Fruit fly (Drosophila melanogaster) whole organism, embryonic: Measurements from ENCODE around the gene CG31551.
A peak's percentile ranks its signal among the peaks of the same experiment; 100 is the strongest.

ENCODE experiments used
- Ada2b ChIP-seq: fragments of 200-800 bp; sonication (Bioruptor generic); IDR thresholded peaks from 2 replicates; pipeline ENCODE4 v1.3.6; 2022; ENCODE audit warnings: missing biosample characterization, missing genetic modification characterization
- CG10274 ChIP-seq: fragments of 200-800 bp; sonication (Bioruptor generic); optimal IDR thresholded peaks from 3 replicates; lab custom pipeline; 2017; ENCODE audit warnings: missing biosample characterization, mild to moderate bottlenecking, missing genetic modification characterization
- CG12236 ChIP-seq: fragments of 200-800 bp; sonication (Bioruptor generic); optimal IDR thresholded peaks from 2 replicates; lab custom pipeline; 2016; ENCODE audit warnings: missing biosample characterization, missing genetic modification characterization
- CG12659 ChIP-seq: fragments of 200-800 bp; sonication (Bioruptor generic); optimal IDR thresholded peaks from 3 replicates; lab custom pipeline; 2017; ENCODE audit warnings: mild to moderate bottlenecking, missing biosample characterization, missing genetic modification reagents, missing genetic modification characterization
- CG12942 ChIP-seq: fragments of 200-800 bp; sonication (Bioruptor generic); optimal IDR thresholded peaks from 3 replicates; lab custom pipeline; 2016; ENCODE audit warnings: missing biosample characterization, missing genetic modification characterization
- CG13287 ChIP-seq: fragments of 200-800 bp; sonication (Bioruptor generic); IDR thresholded peaks from 2 replicates; pipeline ENCODE4 v1.3.6; 2022; ENCODE audit warnings: missing biosample characterization, missing genetic modification characterization; ENCODE audit not compliant: partially characterized antibody
- CG13894 ChIP-seq: fragments of 200-800 bp; sonication (Bioruptor generic); optimal IDR thresholded peaks from 3 replicates; lab custom pipeline; 2018; ENCODE audit warnings: missing biosample characterization, mild to moderate bottlenecking, missing genetic modification characterization, moderate library complexity
- CG15514 ChIP-seq: fragments of 200-800 bp; sonication (Bioruptor generic); optimal IDR thresholded peaks from 3 replicates; lab custom pipeline; 2017; ENCODE audit warnings: missing biosample characterization, missing genetic modification characterization, mild to moderate bottlenecking, moderate library complexity, missing genetic modification reagents
- CG15696 ChIP-seq: fragments of 200-800 bp; sonication (Bioruptor generic); optimal IDR thresholded peaks from 2 replicates; lab custom pipeline; 2019; ENCODE audit warnings: missing biosample characterization, mild to moderate bottlenecking, missing genetic modification characterization, moderate library complexity
- CG17361 ChIP-seq: fragments of 200-800 bp; sonication (Bioruptor generic); IDR thresholded peaks from 3 replicates; pipeline ENCODE4 v1.3.6; 2022; ENCODE audit warnings: missing biosample characterization, missing genetic modification characterization
- CG17385 ChIP-seq: fragments of 200-800 bp; sonication (Bioruptor generic); optimal IDR thresholded peaks from 3 replicates; lab custom pipeline; 2018; ENCODE audit warnings: missing biosample characterization, mild to moderate bottlenecking, missing genetic modification characterization
- CG18262 ChIP-seq: fragments of 200-800 bp; optimal IDR thresholded peaks from 3 replicates; lab custom pipeline; 2019; ENCODE audit warnings: missing biosample characterization, mild to moderate bottlenecking, missing genetic modification characterization, moderate library complexity
- CG2129 ChIP-seq: fragments of 200-800 bp; sonication (Bioruptor generic); IDR thresholded peaks from 2 replicates; pipeline ENCODE4 v1.3.6; 2022; ENCODE audit warnings: missing biosample characterization, missing genetic modification characterization; ENCODE audit not compliant: partially characterized antibody
- CG30403 ChIP-seq: fragments of 200-800 bp; sonication (Bioruptor generic); optimal IDR thresholded peaks from 3 replicates; lab custom pipeline; 2016; ENCODE audit warnings: missing biosample characterization, missing genetic modification characterization
- CG3995 ChIP-seq: fragments of 200-800 bp; sonication (Bioruptor generic); optimal IDR thresholded peaks from 3 replicates; lab custom pipeline; 2016; ENCODE audit warnings: missing biosample characterization, missing genetic modification characterization
- CG43689 ChIP-seq: fragments of 200-800 bp; sonication (Bioruptor generic); IDR thresholded peaks from 2 replicates; pipeline ENCODE4 v1.3.6; 2022; ENCODE audit warnings: missing biosample characterization, missing genetic modification characterization
- CG4730 ChIP-seq: fragments of 200-800 bp; sonication (Bioruptor generic); IDR thresholded peaks from 2 replicates; pipeline ENCODE4 v1.3.6; 2022; ENCODE audit warnings: missing biosample characterization, missing genetic modification characterization
- CG4820 ChIP-seq: fragments of 200-800 bp; sonication (Bioruptor generic); optimal IDR thresholded peaks from 3 replicates; lab custom pipeline; 2016; ENCODE audit warnings: missing biosample characterization, missing genetic modification characterization
- CG6272 ChIP-seq: fragments of 200-800 bp; sonication (Bioruptor generic); IDR thresholded peaks from 2 replicates; pipeline ENCODE4 v1.3.6; 2022; ENCODE audit warnings: missing biosample characterization, missing genetic modification characterization
- CG6689 ChIP-seq: fragments of 200-800 bp; sonication (Bioruptor generic); IDR thresholded peaks from 2 replicates; pipeline ENCODE4 v1.3.6; 2022; ENCODE audit warnings: missing biosample characterization, missing genetic modification characterization
- CG7556 ChIP-seq: fragments of 200-800 bp; sonication (Bioruptor generic); optimal IDR thresholded peaks from 2 replicates; lab custom pipeline; 2017; ENCODE audit warnings: missing biosample characterization, mild to moderate bottlenecking, missing genetic modification characterization
- CG7745 ChIP-seq: fragments of 200-800 bp; sonication (Bioruptor generic); optimal IDR thresholded peaks from 2 replicates; lab custom pipeline; 2018; ENCODE audit warnings: missing biosample characterization, mild to moderate bottlenecking, missing genetic modification characterization, moderate library complexity
- CG8290 ChIP-seq, 3 experiments: fragments of 200-800 bp; sonication (Bioruptor generic); optimal IDR thresholded peaks; 2 replicates each; lab custom pipeline; 2016 to 2019; ENCODE audit warnings: missing biosample characterization in 3 of 3, missing genetic modification characterization in 3 of 3, mild to moderate bottlenecking in 2 of 3, moderate library complexity in 1 of 3
- CHES-1-like ChIP-seq: fragments of 200-800 bp; sonication (Bioruptor generic); optimal IDR thresholded peaks from 2 replicates; lab custom pipeline; 2016; ENCODE audit warnings: missing biosample characterization, missing genetic modification characterization
- Dbx ChIP-seq: fragments of 200-800 bp; sonication (Bioruptor generic); IDR thresholded peaks from 3 replicates; pipeline ENCODE4 v1.3.6; 2022; ENCODE audit warnings: missing biosample characterization, missing genetic modification characterization
- Deaf1 ChIP-seq: fragments of 200-800 bp; optimal IDR thresholded peaks from 3 replicates; lab custom pipeline; 2019; ENCODE audit warnings: missing biosample characterization, mild to moderate bottlenecking, missing genetic modification characterization, moderate library complexity
- Dip2 ChIP-seq: fragments of 200-800 bp; sonication (Bioruptor generic); IDR thresholded peaks from 2 replicates; pipeline ENCODE4 v1.3.6; 2022; ENCODE audit warnings: missing biosample characterization, missing genetic modification characterization
- Elba2 ChIP-seq: fragments of 200-800 bp; sonication (Bioruptor generic); optimal IDR thresholded peaks from 3 replicates; lab custom pipeline; 2016; ENCODE audit warnings: missing biosample characterization, missing genetic modification characterization
- HLH4C ChIP-seq: fragments of 200-800 bp; sonication (Bioruptor generic); IDR thresholded peaks from 3 replicates; pipeline ENCODE4 v1.3.6; 2022; ENCODE audit warnings: missing biosample characterization, missing genetic modification characterization; ENCODE audit not compliant: partially characterized antibody
- HmgZ ChIP-seq: fragments of 200-800 bp; sonication (Bioruptor generic); optimal IDR thresholded peaks from 2 replicates; lab custom pipeline; 2018; ENCODE audit warnings: missing biosample characterization, mild to moderate bottlenecking, missing genetic modification characterization
- MESR4 ChIP-seq: fragments of 200-800 bp; sonication (Bioruptor generic); optimal IDR thresholded peaks from 2 replicates; lab custom pipeline; 2018; ENCODE audit warnings: missing biosample characterization, mild to moderate bottlenecking, missing genetic modification characterization, moderate library complexity
- MTF-1 ChIP-seq: fragments of 200-800 bp; sonication (Bioruptor generic); optimal IDR thresholded peaks from 2 replicates; lab custom pipeline; 2018; ENCODE audit warnings: missing biosample characterization, mild to moderate bottlenecking, missing genetic modification characterization, borderline replicate concordance
- Myb ChIP-seq: fragments of 200-800 bp; sonication (Bioruptor generic); optimal IDR thresholded peaks from 2 replicates; lab custom pipeline; 2016; ENCODE audit warnings: missing biosample characterization, missing genetic modification characterization
- Rfx ChIP-seq: fragments of 200-800 bp; sonication (Bioruptor generic); IDR thresholded peaks from 2 replicates; pipeline ENCODE4 v1.3.6; 2022; ENCODE audit warnings: missing biosample characterization, missing genetic modification characterization
- Spps ChIP-seq: fragments of 200-800 bp; sonication (Bioruptor generic); optimal IDR thresholded peaks from 2 replicates; lab custom pipeline; 2018; ENCODE audit warnings: missing biosample characterization, mild to moderate bottlenecking, missing genetic modification characterization
- ash1 ChIP-seq: fragments of 200-800 bp; sonication (Bioruptor generic); optimal IDR thresholded peaks from 2 replicates; lab custom pipeline; 2018; ENCODE audit warnings: missing biosample characterization, mild to moderate bottlenecking, missing genetic modification characterization
- ato ChIP-seq: fragments of 200-800 bp; sonication (Bioruptor generic); IDR thresholded peaks from 2 replicates; pipeline ENCODE4 v1.3.6; 2022; ENCODE audit warnings: missing biosample characterization, missing genetic modification characterization; ENCODE audit not compliant: partially characterized antibody
- cas ChIP-seq: fragments of 200-800 bp; sonication (Bioruptor generic); IDR thresholded peaks from 2 replicates; pipeline ENCODE4 v1.3.6; 2022; ENCODE audit warnings: missing biosample characterization, missing genetic modification characterization
- cg ChIP-seq: fragments of 200-800 bp; sonication (Bioruptor generic); optimal IDR thresholded peaks from 3 replicates; lab custom pipeline; 2019; ENCODE audit warnings: missing biosample characterization, mild to moderate bottlenecking, missing genetic modification characterization, moderate library complexity
- dimm ChIP-seq: fragments of 200-800 bp; sonication (Bioruptor generic); IDR thresholded peaks from 2 replicates; pipeline ENCODE4 v1.3.6; 2022; ENCODE audit warnings: missing biosample characterization, missing genetic modification characterization
- fd64A ChIP-seq: fragments of 200-800 bp; sonication (Bioruptor generic); optimal IDR thresholded peaks from 3 replicates; lab custom pipeline; 2018; ENCODE audit warnings: missing biosample characterization, mild to moderate bottlenecking, missing genetic modification characterization
- gfzf ChIP-seq: fragments of 200-800 bp; sonication (Bioruptor generic); optimal IDR thresholded peaks from 2 replicates; lab custom pipeline; 2016; ENCODE audit warnings: missing biosample characterization, mild to moderate bottlenecking, missing genetic modification characterization, moderate library complexity
- grn ChIP-seq: fragments of 200-800 bp; sonication (Bioruptor generic); optimal IDR thresholded peaks from 3 replicates; lab custom pipeline; 2017; ENCODE audit warnings: missing biosample characterization, missing genetic modification characterization
- lmd ChIP-seq: fragments of 200-800 bp; sonication (Bioruptor generic); IDR thresholded peaks from 2 replicates; pipeline ENCODE4 v1.3.6; 2022; ENCODE audit warnings: missing biosample characterization, missing genetic modification characterization
- nau ChIP-seq: fragments of 200-800 bp; sonication (Bioruptor generic); optimal IDR thresholded peaks from 3 replicates; lab custom pipeline; 2017; ENCODE audit warnings: missing biosample characterization, mild to moderate bottlenecking, missing genetic modification characterization, missing genetic modification reagents
- phol ChIP-seq: fragments of 200-800 bp; sonication (Bioruptor generic); optimal IDR thresholded peaks from 3 replicates; lab custom pipeline; 2018; ENCODE audit warnings: missing biosample characterization, mild to moderate bottlenecking, missing genetic modification characterization, moderate library complexity
- ranshi ChIP-seq: fragments of 200-800 bp; sonication (Bioruptor generic); IDR thresholded peaks from 2 replicates; pipeline ENCODE4 v1.3.6; 2022; ENCODE audit warnings: missing biosample characterization, missing genetic modification characterization
- sens ChIP-seq: fragments of 200-800 bp; sonication (Bioruptor generic); peaks from one replicate; lab custom pipeline; 2016; ENCODE audit warnings: missing biosample characterization, missing genetic modification characterization
- sisA ChIP-seq: fragments of 200-800 bp; sonication (Bioruptor generic); IDR thresholded peaks from 2 replicates; pipeline ENCODE4 v1.3.6; 2022; ENCODE audit warnings: missing biosample characterization, missing genetic modification characterization
- sug ChIP-seq: fragments of 200-800 bp; optimal IDR thresholded peaks from 2 replicates; lab custom pipeline; 2019; ENCODE audit warnings: missing biosample characterization, mild to moderate bottlenecking, missing genetic modification characterization, moderate library complexity
- zfh1 ChIP-seq: fragments of 200-800 bp; sonication (Bioruptor generic); IDR thresholded peaks from 3 replicates; pipeline ENCODE4 v1.3.6; 2022; ENCODE audit warnings: missing biosample characterization, missing genetic modification characterization

CG31551 gene

DNA sequence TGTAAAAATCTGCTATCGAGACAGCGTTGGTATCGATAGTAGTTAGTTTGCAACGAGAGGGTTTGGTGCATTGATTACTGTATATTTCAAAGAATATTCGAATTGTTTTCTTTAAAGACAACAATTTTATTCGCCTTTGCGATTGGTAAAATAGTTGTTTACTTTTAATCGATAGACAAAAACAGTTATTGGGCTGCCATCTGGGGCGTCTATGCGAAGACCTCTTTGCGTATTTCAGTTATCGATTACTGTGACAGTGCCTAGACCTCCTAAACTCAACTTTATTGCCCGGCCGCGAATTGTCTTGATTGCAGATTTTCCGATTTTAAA lies 14.6 kb upstream of the CG31551 start, which contains the start of gene Atu (continued):
- TF ChIP-seq dimm (GFP tag; lab: Robert Waterston, UW) (no peak), zfh1 (GFP tag; lab: Robert Waterston, UW) (no peak), CG6272 (GFP tag; lab: Robert Waterston, UW) (no peak), Spps (tag; lab: Kevin White, UChicago) (no peak), sisA (GFP tag; lab: Robert Waterston, UW) (no peak), CG43689 (GFP tag; lab: Robert Waterston, UW) (no peak), CG13287 (GFP tag; lab: Robert Waterston, UW) (peak; percentile 93), CG6689 (GFP tag; lab: Robert Waterston, UW) (no peak), ato (peak; percentile 73; the same call in 1 of the 2 replicates), Dbx (GFP tag; lab: Robert Waterston, UW) (no peak), HmgZ (peak; percentile 79), CHES-1-like (peak; percentile 88), sens (peak; percentile 88), grn (GFP tag; lab: Kevin White, UChicago) (no peak), CG7556 (GFP tag; lab: Kevin White, UChicago) (no peak), CG12659 (GFP tag; lab: Kevin White, UChicago) (peak; percentile 74), CG12942 (no peak), CG17385 (GFP tag; lab: Kevin White, UChicago) (no peak), CG2129 (peak; percentile 89), CG12236 (GFP tag; lab: Kevin White, UChicago) (no peak), cas (GFP tag; lab: Robert Waterston, UW) (no peak), nau (GFP tag; lab: Kevin White, UChicago) (no peak), CG17361 (GFP tag; lab: Robert Waterston, UW) (peak; percentile 58; the same call in 2 of the 3 replicates), CG8290 (GFP tag; optimal IDR thresholded peaks at IDR 0.05; lab: Kevin White, UChicago) (no peak), CG8290 (tag; optimal IDR thresholded peaks at IDR 0.05; lab: Kevin White, UChicago) (peak in 1 of 2 experiments; percentile 57), CG7745 (no peak), phol (tag; lab: Kevin White, UChicago) (peak; percentile 66), Myb (GFP tag; lab: Kevin White, UChicago) (peak; percentile 63), Elba2 (GFP tag; lab: Kevin White, UChicago) (no peak), MESR4 (peak; percentile 24), CG18262 (tag; lab: Kevin White, UChicago) (peak; percentile 46), Ada2b (GFP tag; lab: Robert Waterston, UW) (no peak), sug (tag; lab: Kevin White, UChicago) (peak; percentile 64), CG4820 (GFP tag; lab: Kevin White, UChicago) (peak; percentile 61), CG10274 (GFP tag; lab: Kevin White, UChicago) (no peak), ranshi (GFP tag; lab: Robert Waterston, UW) (no peak), CG13894 (peak; percentile 17), CG3995 (GFP tag; lab: Kevin White, UChicago) (peak; percentile 80), lmd (GFP tag; lab: Robert Waterston, UW) (no peak), cg (peak; percentile 87), Deaf1 (tag; lab: Kevin White, UChicago) (no peak), CG15696 (tag; lab: Kevin White, UChicago) (peak; percentile 12), ash1 (GFP tag; lab: Kevin White, UChicago) (no peak), CG30403 (GFP tag; lab: Kevin White, UChicago) (peak; percentile 54), fd64A (no peak), MTF-1 (no peak), Rfx (GFP tag; lab: Robert Waterston, UW) (peak; percentile 41; the same call in 1 of the 2 replicates), gfzf (peak; percentile 27), CG15514 (GFP tag; lab: Kevin White, UChicago) (peak; percentile 71), HLH4C (GFP tag; lab: Robert Waterston, UW) (peak; percentile 93), CG4730 (GFP tag; lab: Robert Waterston, UW) (no peak), Dip2 (no peak)
